Worm (Caenorhabditis elegans): ENCODE measurements around the gene F21D12.3.

DNA sequence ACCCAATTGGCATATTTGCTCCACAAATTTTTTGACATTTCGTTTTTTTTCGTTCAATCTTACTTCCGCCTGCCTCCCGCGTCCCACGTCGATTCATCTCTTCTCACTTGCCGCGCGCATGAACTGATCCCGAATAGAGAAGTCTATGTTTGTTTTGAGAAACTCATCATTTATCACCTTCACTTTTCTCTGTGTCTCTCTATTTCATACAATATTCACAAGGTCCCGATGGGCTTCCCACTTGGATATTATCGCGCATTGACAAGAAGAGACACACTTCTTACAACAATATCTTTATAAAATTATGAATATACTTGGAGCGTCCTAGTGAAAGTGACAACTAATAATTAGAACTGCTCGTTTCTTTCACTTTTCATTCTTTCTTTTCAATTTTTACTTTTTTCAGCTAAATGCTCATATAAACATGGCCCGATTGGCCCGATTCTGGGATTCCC, 34.7 kb upstream of the F21D12.3 start, which contains the start of gene insc-1:
- no peak for TF ChIP-seq ztf-4 (tag; optimal IDR thresholded peaks at IDR 0.05)
- TF ChIP-seq R02D3.7 (tag; optimal IDR thresholded peaks at IDR 0.05): no peak
- no peak for TF ChIP-seq lin-15B (tag; optimal IDR thresholded peaks at IDR 0.05)
- TF ChIP-seq sea-2 (GFP tag; optimal IDR thresholded peaks at IDR 0.05): no peak
- TF ChIP-seq nhr-28 (tag; optimal IDR thresholded peaks at IDR 0.05): no peak
- no peak for TF ChIP-seq elt-3 (tag; optimal IDR thresholded peaks at IDR 0.05)
- no peak for TF ChIP-seq ztf-11 (tag; optimal IDR thresholded peaks at IDR 0.05)
- no peak for TF ChIP-seq ama-1 (optimal IDR thresholded peaks at IDR 0.05)
